Worm (Caenorhabditis elegans) whole organism, L1 larva: ENCODE measurements around the gene fic-1.
"Not testable (repeated sequence)": the region's sequence is repeated elsewhere in the genome, so short reads cannot be mapped to it uniquely, and the experiment has no call there.

Source experiments
- C04F5.9 ChIP-seq: sonication (generic microtip); optimal IDR thresholded peaks from 2 replicates; lab custom pipeline; 2016; ENCODE audit warnings: missing genetic modification characterization, missing compliant biosample characterization
- C16A3.4 ChIP-seq: fragments of 150-350 bp; optimal IDR thresholded peaks from 2 replicates; lab custom pipeline; 2014; ENCODE audit warnings: missing biosample characterization, missing genetic modification characterization
- C34B4.2 ChIP-seq: sonication (generic microtip); optimal IDR thresholded peaks from 2 replicates; lab custom pipeline; 2017; ENCODE audit warnings: mild to moderate bottlenecking, missing genetic modification characterization, missing compliant biosample characterization
- aha-1 ChIP-seq: fragments of 150-350 bp; optimal IDR thresholded peaks from 2 replicates; lab custom pipeline; 2014; ENCODE audit warnings: missing biosample characterization, missing genetic modification characterization
- alr-1 ChIP-seq: fragments of 200-800 bp; sonication (Bioruptor generic); optimal IDR thresholded peaks from 2 replicates; lab custom pipeline; 2018; ENCODE audit warnings: borderline replicate concordance, mild to moderate bottlenecking, missing genetic modification characterization, missing compliant biosample characterization
- aly-2 ChIP-seq: fragments of 150-350 bp; optimal IDR thresholded peaks from 2 replicates; lab custom pipeline; 2014; ENCODE audit warnings: missing biosample characterization, missing genetic modification characterization
- blmp-1 ChIP-seq: fragments of 150-350 bp; optimal IDR thresholded peaks from 2 replicates; lab custom pipeline; 2014; ENCODE audit warnings: missing biosample characterization, missing genetic modification characterization
- ceh-8 ChIP-seq: fragments of 200-800 bp; sonication (Bioruptor generic); optimal IDR thresholded peaks from 2 replicates; lab custom pipeline; 2018; ENCODE audit warnings: mild to moderate bottlenecking, missing genetic modification characterization, moderate library complexity, missing compliant biosample characterization
- ceh-82 ChIP-seq, 3 experiments: fragments of 150-350 bp in 1 of 3; sonication (generic microtip) in 2 of 3; optimal IDR thresholded peaks; 2 replicates each; lab custom pipeline; 2014 to 2017; ENCODE audit warnings: missing biosample characterization in 3 of 3, missing genetic modification characterization in 3 of 3
- ces-1 ChIP-seq: fragments of 150-350 bp; optimal IDR thresholded peaks from 2 replicates; lab custom pipeline; 2014; ENCODE audit warnings: missing biosample characterization, missing genetic modification reagents, missing genetic modification characterization
- dpl-1 ChIP-seq, 3 experiments: fragments of 150-350 bp in 2 of 3; sonication (generic microtip) in 1 of 3; optimal IDR thresholded peaks; 2 replicates each; lab custom pipeline; 2014 to 2017; ENCODE audit warnings: missing biosample characterization in 3 of 3, missing genetic modification characterization in 3 of 3, missing genetic modification reagents in 3 of 3
- efl-1 ChIP-seq, 4 experiments: fragments of 150-350 bp; optimal IDR thresholded peaks in 3 of 4; peaks in 1 of 4; 1 replicate in 1 of 4; 2 replicates in 3 of 4; lab custom pipeline; 2014; ENCODE audit warnings: missing biosample characterization in 2 of 4, missing genetic modification characterization in 2 of 4, missing genetic modification reagents in 2 of 4
- fkh-4 ChIP-seq: sonication (generic microtip); optimal IDR thresholded peaks from 2 replicates; lab custom pipeline; 2016; ENCODE audit warnings: missing compliant biosample characterization, missing genetic modification characterization, borderline replicate concordance
- grh-1 ChIP-seq: fragments of 200-800 bp; sonication (Bioruptor generic); IDR thresholded peaks from 2 replicates; pipeline ENCODE4 v1.3.6; 2022; ENCODE audit warnings: missing genetic modification reagents, missing genetic modification characterization, missing compliant biosample characterization
- hlh-4 ChIP-seq: sonication (generic microtip); optimal IDR thresholded peaks from 2 replicates; lab custom pipeline; 2016; ENCODE audit warnings: mild to moderate bottlenecking, missing genetic modification characterization, missing compliant biosample characterization
- hpl-2 ChIP-seq: fragments of 150-350 bp; optimal IDR thresholded peaks from 2 replicates; lab custom pipeline; 2014; ENCODE audit warnings: missing biosample characterization, missing genetic modification reagents, missing genetic modification characterization
- irx-1 ChIP-seq: sonication (generic microtip); optimal IDR thresholded peaks from 2 replicates; lab custom pipeline; 2016; ENCODE audit warnings: missing genetic modification characterization, missing compliant biosample characterization
- lin-14 ChIP-seq: fragments of 200-800 bp; sonication (Bioruptor generic); optimal IDR thresholded peaks from 2 replicates; lab custom pipeline; 2018; ENCODE audit warnings: mild to moderate bottlenecking, missing genetic modification characterization, moderate library complexity, missing compliant biosample characterization
- lin-15B ChIP-seq: fragments of 150-350 bp; sonication (generic microtip); optimal IDR thresholded peaks from 3 replicates; lab custom pipeline; 2014; ENCODE audit warnings: missing biosample characterization, missing genetic modification characterization
- lin-35 ChIP-seq, 2 experiments: fragments of 150-350 bp; optimal IDR thresholded peaks; 2 replicates each; lab custom pipeline; 2014; ENCODE audit warnings: missing biosample characterization in 2 of 2, missing genetic modification characterization in 2 of 2, missing genetic modification reagents in 2 of 2
- lsy-2 ChIP-seq, 2 experiments: fragments of 150-350 bp; optimal IDR thresholded peaks; 2 replicates each; lab custom pipeline; 2014; ENCODE audit warnings: missing biosample characterization in 2 of 2, missing genetic modification characterization in 2 of 2
- mep-1 ChIP-seq: fragments of 150-350 bp; optimal IDR thresholded peaks from 2 replicates; lab custom pipeline; 2014; ENCODE audit warnings: missing biosample characterization, missing genetic modification characterization
- nhr-11 ChIP-seq: fragments of 150-350 bp; optimal IDR thresholded peaks from 2 replicates; lab custom pipeline; 2014; ENCODE audit warnings: missing biosample characterization, missing genetic modification characterization
- nhr-12 ChIP-seq: sonication (generic microtip); optimal IDR thresholded peaks from 2 replicates; lab custom pipeline; 2017; ENCODE audit warnings: missing biosample characterization, missing genetic modification characterization
- nhr-20 ChIP-seq: sonication (generic microtip); optimal IDR thresholded peaks from 2 replicates; lab custom pipeline; 2016; ENCODE audit warnings: mild to moderate bottlenecking, missing genetic modification characterization, missing compliant biosample characterization
- nhr-237 ChIP-seq: fragments of 150-350 bp; optimal IDR thresholded peaks from 2 replicates; lab custom pipeline; 2014; ENCODE audit warnings: missing biosample characterization, missing genetic modification characterization
- nhr-28 ChIP-seq: fragments of 150-350 bp; optimal IDR thresholded peaks from 2 replicates; lab custom pipeline; 2014; ENCODE audit warnings: missing biosample characterization, missing genetic modification characterization
- nhr-71 ChIP-seq: sonication (generic microtip); optimal IDR thresholded peaks from 2 replicates; lab custom pipeline; 2016; ENCODE audit warnings: mild to moderate bottlenecking, missing genetic modification characterization, moderate library complexity, missing compliant biosample characterization
- nhr-76 ChIP-seq: sonication (generic microtip); optimal IDR thresholded peaks from 2 replicates; lab custom pipeline; 2017; ENCODE audit warnings: missing biosample characterization, missing genetic modification characterization
- pag-3 ChIP-seq: sonication (generic microtip); optimal IDR thresholded peaks from 2 replicates; lab custom pipeline; 2017; ENCODE audit warnings: missing genetic modification characterization, mild to moderate bottlenecking, missing compliant biosample characterization, antibody characterized with exemption, borderline replicate concordance; ENCODE audit not compliant: insufficient read depth
- pax-3 ChIP-seq: fragments of 200-800 bp; sonication (Bioruptor generic); optimal IDR thresholded peaks from 2 replicates; lab custom pipeline; 2018; ENCODE audit warnings: mild to moderate bottlenecking, missing genetic modification characterization, moderate library complexity, missing compliant biosample characterization
- pqm-1 ChIP-seq: sonication (generic microtip); optimal IDR thresholded peaks from 3 replicates; lab custom pipeline; 2017; ENCODE audit warnings: missing biosample characterization, missing genetic modification characterization
- rnt-1 ChIP-seq: sonication (generic microtip); optimal IDR thresholded peaks from 2 replicates; lab custom pipeline; 2016; ENCODE audit warnings: mild to moderate bottlenecking, missing genetic modification characterization, moderate library complexity, missing compliant biosample characterization
- sptf-1 ChIP-seq: fragments of 150-350 bp; optimal IDR thresholded peaks from 2 replicates; lab custom pipeline; 2014; ENCODE audit warnings: missing biosample characterization, missing genetic modification characterization
- sup-37 ChIP-seq: fragments of 200-800 bp; sonication (Bioruptor generic); optimal IDR thresholded peaks from 2 replicates; lab custom pipeline; 2018; ENCODE audit warnings: mild to moderate bottlenecking, missing genetic modification characterization, missing compliant biosample characterization
- tlp-1 ChIP-seq: fragments of 150-350 bp; optimal IDR thresholded peaks from 2 replicates; lab custom pipeline; 2014; ENCODE audit warnings: missing biosample characterization, missing genetic modification characterization
- unc-130 ChIP-seq: fragments of 150-350 bp; optimal IDR thresholded peaks from 2 replicates; lab custom pipeline; 2017; ENCODE audit warnings: missing biosample characterization, missing genetic modification characterization, inconsistent platforms
- unc-86 ChIP-seq: sonication (generic microtip); optimal IDR thresholded peaks from 2 replicates; lab custom pipeline; 2016; ENCODE audit warnings: missing genetic modification characterization, missing compliant biosample characterization
- unc-98 ChIP-seq: fragments of 200-800 bp; sonication (Bioruptor generic); IDR thresholded peaks from 2 replicates; pipeline ENCODE4 v1.3.6; 2022; ENCODE audit warnings: missing genetic modification characterization, missing compliant biosample characterization
- vab-15 ChIP-seq: sonication (generic microtip); optimal IDR thresholded peaks from 2 replicates; lab custom pipeline; 2017; ENCODE audit warnings: missing genotype, mild to moderate bottlenecking, missing genetic modification characterization, missing compliant biosample characterization
- zip-4 ChIP-seq: fragments of 200-800 bp; sonication (Bioruptor generic); optimal IDR thresholded peaks from 2 replicates; lab custom pipeline; 2018; ENCODE audit warnings: mild to moderate bottlenecking, missing genetic modification characterization, moderate library complexity, missing compliant biosample characterization
- ztf-4 ChIP-seq: fragments of 150-350 bp; optimal IDR thresholded peaks from 2 replicates; lab custom pipeline; 2014; ENCODE audit warnings: missing biosample characterization, missing genetic modification characterization

Gene fic-1

ce11 chrIV:10951997-10952396 lies 14.7 kb downstream of the fic-1 start, which contains the start of gene Y69E1A.3:
Gene Y69E1A.3, plus strand, starts transcription at chrIV:10952297.
- TF ChIP-seq vab-15 (tag; lab: Kevin White, UChicago) (no peak), lin-15B (tag; lab: Kevin White, UChicago) (no peak), aha-1 (tag; lab: Kevin White, UChicago) (no peak), C16A3.4 (tag; lab: Kevin White, UChicago) (no peak), grh-1 (GFP tag; lab: Robert Waterston, UW) (no peak)

- not testable (repeated sequence) for TF ChIP-seq C34B4.2 (tag; lab: Kevin White, UChicago); lsy-2 (tag; optimal IDR thresholded peaks at IDR 0.05; lab: Kevin White, UChicago); C16A3.4 (tag; lab: Kevin White, UChicago)
- TF ChIP-seq, all 84 proteins: peak for 0; not testable (repeated sequence) for 84
Measured at ce11 chrIV:10954955-10955354, 17.7 kb downstream of the fic-1 start, which contains the start of gene Y69E1A.4. Gene Y69E1A.4, plus strand, starts transcription at chrIV:10955255.

ce11 chrIV:10957583-10958229 lies 20.5 kb downstream of the fic-1 start, which contains the start of gene Y69E1A.5:
Gene Y69E1A.5, minus strand, starts transcription at chrIV:10957655.
- TF ChIP-seq pax-3 = no peak
- TF ChIP-seq nhr-28 (tag; lab: Kevin White, UChicago) = no peak
- no peak for TF ChIP-seq sup-37 (GFP tag; lab: Kevin White, UChicago)
- TF ChIP-seq dpl-1 (GFP tag; optimal IDR thresholded peaks at IDR 0.05; lab: Kevin White, UChicago) = no peak
- TF ChIP-seq hlh-4 = no peak
- no peak for TF ChIP-seq efl-1 (optimal IDR thresholded peaks at IDR 0.05; lab: Kevin White, UChicago)
- peak in 1 of 2 experiments; percentile 81 for TF ChIP-seq efl-1 (GFP tag; optimal IDR thresholded peaks at IDR 0.05 in 1 of 2; lab: Kevin White, UChicago)
- TF ChIP-seq pqm-1 = no peak
- no peak for TF ChIP-seq irx-1 (tag; lab: Kevin White, UChicago)
- no peak for TF ChIP-seq blmp-1 (tag; lab: Kevin White, UChicago)
- TF ChIP-seq nhr-11 = no peak
- no peak for TF ChIP-seq unc-130 (tag; lab: Kevin White, UChicago)
- no peak for TF ChIP-seq lin-35 (GFP tag; optimal IDR thresholded peaks at IDR 0.05; lab: Kevin White, UChicago)
- peak; percentile 72 for TF ChIP-seq lin-14 (GFP tag; lab: Kevin White, UChicago)
- no peak for TF ChIP-seq alr-1 (tag; lab: Kevin White, UChicago)
- no peak for TF ChIP-seq C04F5.9
- no peak for TF ChIP-seq nhr-71 (tag; lab: Kevin White, UChicago)
- TF ChIP-seq unc-86 (tag; lab: Kevin White, UChicago) = no peak
- TF ChIP-seq ceh-82 (tag; optimal IDR thresholded peaks at IDR 0.05; lab: Kevin White, UChicago) = no peak
- no peak for TF ChIP-seq ces-1 (GFP tag; lab: Kevin White, UChicago)
- TF ChIP-seq nhr-20 (tag; lab: Kevin White, UChicago) = no peak
- no peak for TF ChIP-seq zip-4 (GFP tag; lab: Kevin White, UChicago)
- no peak for TF ChIP-seq sptf-1
- no peak for TF ChIP-seq hpl-2 (GFP tag; lab: Kevin White, UChicago)
- no peak for TF ChIP-seq nhr-237 (tag; lab: Kevin White, UChicago)
- peak; percentile 62 for TF ChIP-seq rnt-1 (tag; lab: Kevin White, UChicago)
- TF ChIP-seq nhr-12 (tag; lab: Kevin White, UChicago) = no peak

- TF ChIP-seq nhr-76 (no peak), irx-1 (tag; lab: Kevin White, UChicago) (no peak), sup-37 (GFP tag; lab: Kevin White, UChicago) (no peak), ztf-4 (no peak), unc-98 (no peak), vab-15 (tag; lab: Kevin White, UChicago) (no peak), ceh-8 (GFP tag; lab: Kevin White, UChicago) (no peak), tlp-1 (tag; lab: Kevin White, UChicago) (no peak), alr-1 (tag; lab: Kevin White, UChicago) (no peak), C04F5.9 (no peak), rnt-1 (tag; lab: Kevin White, UChicago) (peak; percentile 41), nhr-12 (tag; lab: Kevin White, UChicago) (no peak), mep-1 (no peak), lin-14 (GFP tag; lab: Kevin White, UChicago) (peak; percentile 51), pag-3 (tag; lab: Kevin White, UChicago) (no peak), aly-2 (tag; lab: Kevin White, UChicago) (no peak), fkh-4 (tag; lab: Kevin White, UChicago) (no peak)
- TF ChIP-seq, all 84 proteins: peak for 2
Measured at ce11 chrIV:10958230-10958588, 21.0 kb downstream of the fic-1 start, which contains the start of gene sri-19. Gene sri-19, plus strand, starts transcription at chrIV:10958372.
